Fruit fly (Drosophila melanogaster): ENCODE measurements around the gene mei-217.

mei-217 gene

dm6 chrX:17175558-17176189, 32.9 kb upstream of the mei-217 start (continued):
- no peak for TF ChIP-seq Sin3A (optimal IDR thresholded peaks at IDR 0.05)
- TF ChIP-seq Pdp1 (GFP tag; optimal IDR thresholded peaks at IDR 0.05): peak; percentile 31 to 32
- TF ChIP-seq ssp (GFP tag; IDR thresholded peaks at IDR 0.05): peak; percentile 17; the same call in 1 of the 2 replicates
- TF ChIP-seq CG12219 (GFP tag; optimal IDR thresholded peaks at IDR 0.05): no peak
- peak; percentile 29 for TF ChIP-seq CG15514 (GFP tag; optimal IDR thresholded peaks at IDR 0.05)
- TF ChIP-seq CG13296 (GFP tag; optimal IDR thresholded peaks at IDR 0.05): no peak
- TF ChIP-seq MTF-1 (GFP tag; optimal IDR thresholded peaks at IDR 0.05; ENCODE audit: borderline replicate concordance): peak; percentile 8
- TF ChIP-seq jing (GFP tag; optimal IDR thresholded peaks at IDR 0.05): no peak
- TF ChIP-seq HLH4C (GFP tag; IDR thresholded peaks at IDR 0.05; ENCODE audit: partially characterized antibody): no peak
- peak; percentile 10 for TF ChIP-seq CG14710 (tag; optimal IDR thresholded peaks at IDR 0.05)
- no peak for TF ChIP-seq CG2202 (tag; optimal IDR thresholded peaks at IDR 0.05)
- peak; percentile 12 for TF ChIP-seq chn (GFP tag; optimal IDR thresholded peaks at IDR 0.05)
- no peak for TF ChIP-seq en (GFP tag; optimal IDR thresholded peaks at IDR 0.05)
- no peak for TF ChIP-seq CG1024 (GFP tag; IDR thresholded peaks at IDR 0.05)
- no peak for TF ChIP-seq ERR (GFP tag; optimal IDR thresholded peaks at IDR 0.05)
- TF ChIP-seq z (GFP tag; IDR thresholded peaks at IDR 0.05): no peak
- no peak for TF ChIP-seq Mes4 (GFP tag; optimal IDR thresholded peaks at IDR 0.05)
- TF ChIP-seq nerfin-2 (GFP tag; IDR thresholded peaks at IDR 0.05; ENCODE audit: partially characterized antibody): no peak
- peak; percentile 0 for TF ChIP-seq pzg (GFP tag; optimal IDR thresholded peaks at IDR 0.05)
- TF ChIP-seq psq (GFP tag; optimal IDR thresholded peaks at IDR 0.05): no peak
- TF ChIP-seq oc (tag; optimal IDR thresholded peaks at IDR 0.05): no peak
- peak; percentile 64; the same call in 1 of the 2 replicates for TF ChIP-seq amos (GFP tag; IDR thresholded peaks at IDR 0.05; ENCODE audit: partially characterized antibody)
- no peak for TF ChIP-seq CG9797 (GFP tag; optimal IDR thresholded peaks at IDR 0.05)
- peak; percentile 8 for TF ChIP-seq gfzf (GFP tag; optimal IDR thresholded peaks at IDR 0.05)
- no peak for TF ChIP-seq CG7556 (GFP tag; optimal IDR thresholded peaks at IDR 0.05)
- no peak for TF ChIP-seq CG1792 (GFP tag; optimal IDR thresholded peaks at IDR 0.05)
- no peak for TF ChIP-seq Aef1 (GFP tag; IDR thresholded peaks at IDR 0.05)
- peak; percentile 40; the same call in 1 of the 2 replicates for TF ChIP-seq CG10366 (GFP tag; IDR thresholded peaks at IDR 0.05)
- peak; percentile 48; the same call in 2 of the 3 replicates for TF ChIP-seq knrl (GFP tag; IDR thresholded peaks at IDR 0.05; ENCODE audit: partially characterized antibody)
- TF ChIP-seq emc (GFP tag; optimal IDR thresholded peaks at IDR 0.05): no peak
- peak; percentile 17 for TF ChIP-seq Dip3 (GFP tag; optimal IDR thresholded peaks at IDR 0.05)
- TF ChIP-seq sr (GFP tag; IDR thresholded peaks at IDR 0.05): no peak
- no peak for TF ChIP-seq Dref (GFP tag; IDR thresholded peaks at IDR 0.05)
- no peak for TF ChIP-seq sens-2 (GFP tag; IDR thresholded peaks at IDR 0.05)
- TF ChIP-seq pum (GFP tag; optimal IDR thresholded peaks at IDR 0.05): peak; percentile 6
- TF ChIP-seq org-1 (GFP tag; optimal IDR thresholded peaks at IDR 0.05): no peak
- no peak for TF ChIP-seq hkb (optimal IDR thresholded peaks at IDR 0.05)
- TF ChIP-seq hkb (GFP tag; IDR thresholded peaks at IDR 0.05): no peak
- TF ChIP-seq wek (GFP tag; optimal IDR thresholded peaks at IDR 0.05): no peak
- TF ChIP-seq h (optimal IDR thresholded peaks at IDR 0.05): no peak
- TF ChIP-seq Gug (GFP tag; IDR thresholded peaks at IDR 0.05): no peak
- peak; percentile 9 for TF ChIP-seq CG4424 (GFP tag; optimal IDR thresholded peaks at IDR 0.05)
- no peak for TF ChIP-seq CG10654 (GFP tag; optimal IDR thresholded peaks at IDR 0.05)
- no peak for TF ChIP-seq trh (GFP tag; optimal IDR thresholded peaks at IDR 0.05)
- TF ChIP-seq CG6765 (GFP tag; optimal IDR thresholded peaks at IDR 0.05): no peak
- peak; percentile 18 for TF ChIP-seq CG13424 (tag; optimal IDR thresholded peaks at IDR 0.05)
- TF ChIP-seq CG15479 (GFP tag; optimal IDR thresholded peaks at IDR 0.05): no peak
- peak; percentile 13 for TF ChIP-seq nmo (GFP tag; optimal IDR thresholded peaks at IDR 0.05)
- TF ChIP-seq CG12236 (GFP tag; optimal IDR thresholded peaks at IDR 0.05): no peak
- TF ChIP-seq kah (GFP tag; optimal IDR thresholded peaks at IDR 0.05): no peak
- TF ChIP-seq CG16813 (GFP tag; IDR thresholded peaks at IDR 0.05; ENCODE audit: partially characterized antibody): peak; percentile 51; the same call in 1 of the 3 replicates
